Fruit fly (Drosophila melanogaster) whole organism, prepupa: ENCODE measurements around the gene CG32532.

Experiments used
- CG10631 ChIP-seq: fragments of 200-800 bp; sonication (Bioruptor generic); optimal IDR thresholded peaks from 2 replicates; lab custom pipeline; 2016; ENCODE audit warnings: missing biosample characterization, missing genetic modification characterization
- CG10669 ChIP-seq: fragments of 200-800 bp; sonication (Bioruptor generic); optimal IDR thresholded peaks from 3 replicates; lab custom pipeline; 2018; ENCODE audit warnings: missing biosample characterization, mild to moderate bottlenecking, missing genetic modification characterization, moderate library complexity
- CG11294 ChIP-seq: fragments of 200-800 bp; sonication (Bioruptor generic); IDR thresholded peaks from 2 replicates; pipeline ENCODE4 v1.3.6; 2022; ENCODE audit warnings: missing biosample characterization, missing genetic modification characterization
- CG15336 ChIP-seq: fragments of 200-800 bp; sonication (Bioruptor generic); IDR thresholded peaks from 2 replicates; pipeline ENCODE4 v1.3.6; 2022; ENCODE audit warnings: missing biosample characterization, missing genetic modification characterization
- CG1621 ChIP-seq: fragments of 200-800 bp; sonication (Bioruptor generic); optimal IDR thresholded peaks from 3 replicates; lab custom pipeline; 2018; ENCODE audit warnings: missing biosample characterization, mild to moderate bottlenecking, missing genetic modification characterization
- CG16779 ChIP-seq: fragments of 200-800 bp; sonication (Bioruptor generic); optimal IDR thresholded peaks from 3 replicates; lab custom pipeline; 2017; ENCODE audit warnings: missing biosample characterization, mild to moderate bottlenecking, missing genetic modification characterization
- CG34406 ChIP-seq: fragments of 200-800 bp; sonication (Bioruptor generic); optimal IDR thresholded peaks from 3 replicates; lab custom pipeline; 2016; ENCODE audit warnings: missing biosample characterization, missing genetic modification characterization
- CG3919 ChIP-seq: fragments of 200-800 bp; sonication (Bioruptor generic); optimal IDR thresholded peaks from 3 replicates; lab custom pipeline; 2016; ENCODE audit warnings: missing biosample characterization, missing genetic modification characterization
- CG4318 ChIP-seq: fragments of 200-800 bp; sonication (Bioruptor generic); optimal IDR thresholded peaks from 3 replicates; lab custom pipeline; 2017; ENCODE audit warnings: missing biosample characterization, mild to moderate bottlenecking, missing genetic modification characterization
- CG6163 ChIP-seq: fragments of 200-800 bp; sonication (Bioruptor generic); IDR thresholded peaks from 3 replicates; pipeline ENCODE4 v1.3.6; 2022; ENCODE audit warnings: missing biosample characterization, missing genetic modification characterization
- CG6276 ChIP-seq: fragments of 200-800 bp; sonication (Bioruptor generic); optimal IDR thresholded peaks from 2 replicates; lab custom pipeline; 2017; ENCODE audit warnings: missing biosample characterization, mild to moderate bottlenecking, missing genetic modification characterization
- CG6792 ChIP-seq: fragments of 200-800 bp; sonication (Bioruptor generic); optimal IDR thresholded peaks from 3 replicates; lab custom pipeline; 2016; ENCODE audit warnings: missing biosample characterization, missing genetic modification characterization
- CG6808 ChIP-seq: fragments of 200-800 bp; sonication (Bioruptor generic); optimal IDR thresholded peaks from 3 replicates; lab custom pipeline; 2017; ENCODE audit warnings: missing biosample characterization, missing genetic modification characterization, mild to moderate bottlenecking, moderate library complexity, missing genetic modification reagents
- CG7368 ChIP-seq: fragments of 200-800 bp; sonication (Bioruptor generic); optimal IDR thresholded peaks from 3 replicates; lab custom pipeline; 2016; ENCODE audit warnings: missing biosample characterization, missing genetic modification characterization
- CG8319 ChIP-seq: fragments of 200-800 bp; sonication (Bioruptor generic); optimal IDR thresholded peaks from 3 replicates; lab custom pipeline; 2016; ENCODE audit warnings: missing biosample characterization, missing genetic modification characterization
- CG8632 ChIP-seq: fragments of 200-800 bp; sonication (Bioruptor generic); optimal IDR thresholded peaks from 3 replicates; lab custom pipeline; 2016; ENCODE audit warnings: missing biosample characterization, missing genetic modification characterization
- CG9139 ChIP-seq: fragments of 200-800 bp; sonication (Bioruptor generic); optimal IDR thresholded peaks from 3 replicates; lab custom pipeline; 2017; ENCODE audit warnings: missing biosample characterization, mild to moderate bottlenecking, missing genetic modification characterization
- Eip75B ChIP-seq: fragments of 200-800 bp; sonication (Bioruptor generic); optimal IDR thresholded peaks from 3 replicates; lab custom pipeline; 2016; ENCODE audit warnings: missing biosample characterization, missing genetic modification characterization
- Eip78C ChIP-seq: fragments of 200-800 bp; sonication (Bioruptor generic); peaks from one replicate; lab custom pipeline; 2016; ENCODE audit warnings: missing biosample characterization, missing genetic modification characterization
- Ets21C ChIP-seq: fragments of 200-800 bp; sonication (Bioruptor generic); optimal IDR thresholded peaks from 3 replicates; lab custom pipeline; 2016; ENCODE audit warnings: missing biosample characterization, missing genetic modification characterization
- Ets96B ChIP-seq: fragments of 200-800 bp; optimal IDR thresholded peaks from 2 replicates; lab custom pipeline; 2019; ENCODE audit warnings: missing biosample characterization, mild to moderate bottlenecking, missing genetic modification characterization, moderate library complexity
- Hr39 ChIP-seq: fragments of 200-800 bp; sonication (Bioruptor generic); optimal IDR thresholded peaks from 2 replicates; lab custom pipeline; 2016; ENCODE audit warnings: missing biosample characterization, missing genetic modification characterization
- Hr4 ChIP-seq: fragments of 200-800 bp; sonication (Bioruptor generic); optimal IDR thresholded peaks from 3 replicates; lab custom pipeline; 2016; ENCODE audit warnings: missing biosample characterization, missing genetic modification characterization
- Met ChIP-seq: fragments of 200-800 bp; sonication (Bioruptor generic); optimal IDR thresholded peaks from 3 replicates; lab custom pipeline; 2016; ENCODE audit warnings: missing biosample characterization, missing genetic modification characterization
- OdsH ChIP-seq: fragments of 200-800 bp; sonication (Bioruptor generic); optimal IDR thresholded peaks from 3 replicates; lab custom pipeline; 2016; ENCODE audit warnings: missing biosample characterization, missing genetic modification characterization
- Sox102F ChIP-seq: fragments of 200-800 bp; sonication (Bioruptor generic); optimal IDR thresholded peaks from 2 replicates; lab custom pipeline; 2016; ENCODE audit warnings: missing biosample characterization, mild to moderate bottlenecking, missing genetic modification characterization
- Sox14 ChIP-seq: fragments of 200-800 bp; sonication (Bioruptor generic); optimal IDR thresholded peaks from 3 replicates; lab custom pipeline; 2016; ENCODE audit warnings: missing biosample characterization, missing genetic modification characterization
- acj6 ChIP-seq: fragments of 200-800 bp; sonication (Bioruptor generic); optimal IDR thresholded peaks from 3 replicates; lab custom pipeline; 2016; ENCODE audit warnings: missing biosample characterization, missing genetic modification characterization
- cyc ChIP-seq: fragments of 200-800 bp; sonication (Bioruptor generic); optimal IDR thresholded peaks from 3 replicates; lab custom pipeline; 2016; ENCODE audit warnings: missing biosample characterization, missing genetic modification characterization
- dac ChIP-seq: fragments of 200-800 bp; sonication (Bioruptor generic); optimal IDR thresholded peaks from 2 replicates; lab custom pipeline; 2017; ENCODE audit warnings: missing biosample characterization, mild to moderate bottlenecking, missing genetic modification characterization
- dsx ChIP-seq: fragments of 200-800 bp; optimal IDR thresholded peaks from 3 replicates; lab custom pipeline; 2019; ENCODE audit warnings: missing biosample characterization, mild to moderate bottlenecking, missing genetic modification characterization, moderate library complexity; ENCODE audit not compliant: poor library complexity, severe bottlenecking
- eg ChIP-seq: fragments of 200-800 bp; sonication (Bioruptor generic); IDR thresholded peaks from 3 replicates; pipeline ENCODE4 v1.3.6; 2022; ENCODE audit warnings: missing biosample characterization, missing genetic modification characterization
- fd85E ChIP-seq: fragments of 200-800 bp; sonication (Bioruptor generic); optimal IDR thresholded peaks from 3 replicates; lab custom pipeline; 2016; ENCODE audit warnings: missing biosample characterization, missing genetic modification characterization
- fkh ChIP-seq: fragments of 200-800 bp; sonication (Bioruptor generic); optimal IDR thresholded peaks from 3 replicates; lab custom pipeline; 2017; ENCODE audit warnings: missing biosample characterization, mild to moderate bottlenecking, missing genetic modification characterization, moderate library complexity
- lz ChIP-seq: fragments of 200-800 bp; sonication (Bioruptor generic); optimal IDR thresholded peaks from 3 replicates; lab custom pipeline; 2016; ENCODE audit warnings: missing biosample characterization, missing genetic modification characterization
- net ChIP-seq: fragments of 200-800 bp; sonication (Bioruptor generic); optimal IDR thresholded peaks from 3 replicates; lab custom pipeline; 2016; ENCODE audit warnings: missing biosample characterization, missing genetic modification characterization
- pdm3 ChIP-seq: fragments of 200-800 bp; sonication (Bioruptor generic); optimal IDR thresholded peaks from 3 replicates; lab custom pipeline; 2016; ENCODE audit warnings: missing biosample characterization, missing genetic modification characterization
- salr ChIP-seq, 2 experiments: fragments of 200-800 bp; sonication (Bioruptor generic); optimal IDR thresholded peaks; 3 replicates each; lab custom pipeline; 2016 to 2018; ENCODE audit warnings: missing biosample characterization in 2 of 2, missing genetic modification characterization in 2 of 2, mild to moderate bottlenecking in 1 of 2
- spab ChIP-seq: fragments of 200-800 bp; sonication (Bioruptor generic); optimal IDR thresholded peaks from 2 replicates; lab custom pipeline; 2017; ENCODE audit warnings: missing biosample characterization, mild to moderate bottlenecking, missing genetic modification characterization, missing genetic modification reagents
- ss ChIP-seq, 2 experiments: fragments of 200-800 bp; sonication (Bioruptor generic); optimal IDR thresholded peaks; 2 replicates in 1 of 2; 3 replicates in 1 of 2; lab custom pipeline; 2017 to 2018; ENCODE audit warnings: mild to moderate bottlenecking in 2 of 2, missing biosample characterization in 2 of 2, missing genetic modification characterization in 2 of 2, moderate library complexity in 1 of 2
- svp ChIP-seq: fragments of 200-800 bp; sonication (Bioruptor generic); peaks from one replicate; lab custom pipeline; 2016; ENCODE audit warnings: missing biosample characterization, missing genetic modification characterization
- topi ChIP-seq: fragments of 200-800 bp; sonication (Bioruptor generic); optimal IDR thresholded peaks from 3 replicates; lab custom pipeline; 2016; ENCODE audit warnings: missing biosample characterization, missing genetic modification characterization
- vri ChIP-seq: fragments of 200-800 bp; sonication (Bioruptor generic); optimal IDR thresholded peaks from 3 replicates; lab custom pipeline; 2016; ENCODE audit warnings: missing biosample characterization, mild to moderate bottlenecking, missing genetic modification characterization

Gene CG32532

DNA sequence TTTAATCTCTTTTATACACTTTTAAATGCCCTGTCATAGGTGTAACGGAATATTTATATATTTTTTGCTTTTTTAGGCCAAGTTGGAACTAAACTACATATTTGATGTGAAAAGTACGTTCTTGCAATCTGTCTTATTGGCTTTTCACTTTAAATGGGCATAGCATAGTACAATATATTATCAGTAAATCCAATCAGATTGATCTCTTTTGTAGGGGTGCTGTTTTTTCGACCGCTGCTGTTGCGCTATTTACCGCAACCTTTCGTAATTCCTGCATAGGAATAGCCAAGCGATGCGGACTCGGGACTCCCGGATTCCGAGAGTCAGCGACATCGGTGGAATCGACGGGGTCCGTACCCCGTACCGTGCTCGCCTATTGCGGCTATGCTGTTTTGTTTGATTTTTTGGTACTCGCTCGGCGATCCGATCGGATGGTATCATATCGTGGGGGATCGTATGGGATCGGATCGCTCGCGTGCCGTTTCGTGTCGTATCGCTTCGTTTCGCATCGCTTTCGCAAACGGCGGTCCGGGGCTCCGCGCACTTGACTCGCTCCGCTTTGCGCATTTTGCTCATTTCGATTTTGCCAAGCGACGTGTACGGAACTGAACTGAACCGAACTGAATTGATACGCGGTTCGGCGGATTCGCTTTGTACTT lies 49.4 kb downstream of the CG32532 start (continued):
- TF ChIP-seq Hr39 (GFP tag; lab: Kevin White, UChicago) (peak; percentile 4), CG15336 (GFP tag; lab: Robert Waterston, UW) (peak; percentile 35; the same call in 1 of the 2 replicates), CG4318 (GFP tag; lab: Kevin White, UChicago) (no peak), lz (GFP tag; lab: Kevin White, UChicago) (peak; percentile 18)

DNA sequence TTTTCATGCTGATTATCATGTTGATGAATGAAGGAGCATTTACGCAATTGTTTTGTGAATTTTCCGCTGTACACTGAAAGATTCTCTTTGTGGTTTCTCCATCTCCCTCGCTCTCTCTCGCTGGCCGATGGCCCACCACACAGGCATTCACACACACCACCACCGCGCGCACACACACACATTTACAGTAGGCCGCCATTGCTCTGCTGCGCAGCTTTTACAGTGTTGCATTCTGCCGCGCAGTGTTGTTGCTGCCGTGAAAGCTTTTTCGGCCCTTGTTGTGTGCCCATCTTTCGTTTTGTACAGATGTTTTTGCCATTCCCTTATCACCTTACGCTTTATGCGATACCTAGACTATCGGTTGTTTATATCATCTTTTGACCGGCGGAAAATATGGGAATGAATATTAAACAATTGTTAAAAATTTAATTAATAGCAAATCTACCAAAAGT lies 50.4 kb downstream of the CG32532 start:
- TF ChIP-seq Eip75B (GFP tag; lab: Kevin White, UChicago) = peak; percentile 10
- peak in 1 of 2 experiments; percentile 12 for TF ChIP-seq ss (GFP tag; optimal IDR thresholded peaks at IDR 0.05; lab: Kevin White, UChicago)
- no peak for TF ChIP-seq Ets21C (GFP tag; lab: Kevin White, UChicago)
- peak; percentile 31 for TF ChIP-seq CG7368 (GFP tag; lab: Kevin White, UChicago)
- no peak for TF ChIP-seq CG3919 (GFP tag; lab: Kevin White, UChicago)
- peak; percentile 53 for TF ChIP-seq dsx (GFP tag; lab: Kevin White, UChicago)
- peak; percentile 26 for TF ChIP-seq topi (GFP tag; lab: Kevin White, UChicago)
- TF ChIP-seq cyc (GFP tag; lab: Kevin White, UChicago) = peak; percentile 29
- TF ChIP-seq CG34406 (GFP tag; lab: Kevin White, UChicago) = no peak
- peak; percentile 61 for TF ChIP-seq svp
- no peak for TF ChIP-seq Met (GFP tag; lab: Kevin White, UChicago)
- no peak for TF ChIP-seq CG16779
- TF ChIP-seq fkh (GFP tag; lab: Kevin White, UChicago) = no peak
- peak; percentile 14 for TF ChIP-seq Sox102F
- peak; percentile 61 for TF ChIP-seq vri (GFP tag; lab: Kevin White, UChicago)
- peak; percentile 61 for TF ChIP-seq CG6163 (GFP tag; lab: Robert Waterston, UW)
- peak; percentile 6 for TF ChIP-seq Sox14
- TF ChIP-seq CG1621 (tag; lab: Kevin White, UChicago) = peak; percentile 32
- no peak for TF ChIP-seq CG8319
- TF ChIP-seq eg (GFP tag; lab: Robert Waterston, UW) = peak; percentile 28; the same call in 1 of the 3 replicates
- TF ChIP-seq Hr39 (GFP tag; lab: Kevin White, UChicago) = peak; percentile 14
- no peak for TF ChIP-seq CG6792

- TF ChIP-seq fd85E (GFP tag; lab: Kevin White, UChicago) = peak; percentile 19
- TF ChIP-seq salr (GFP tag; optimal IDR thresholded peaks at IDR 0.05; lab: Kevin White, UChicago) = peak in 1 of 2 experiments; percentile 59
- TF ChIP-seq Eip78C = peak; percentile 90
- TF ChIP-seq dac (GFP tag; lab: Kevin White, UChicago) = peak; percentile 66
- peak; percentile 61 for TF ChIP-seq CG6163 (GFP tag; lab: Robert Waterston, UW)
- peak; percentile 64 for TF ChIP-seq CG1621 (tag; lab: Kevin White, UChicago)
- TF ChIP-seq pdm3 (GFP tag; lab: Kevin White, UChicago) = peak; percentile 77
- TF ChIP-seq ss (GFP tag; optimal IDR thresholded peaks at IDR 0.05; lab: Kevin White, UChicago) = peak; percentile 9 to 48
- peak; percentile 58 for TF ChIP-seq net
- peak; percentile 64 for TF ChIP-seq acj6
- peak; percentile 56 for TF ChIP-seq Ets96B
- TF ChIP-seq CG6808 = peak; percentile 57
- TF ChIP-seq fkh (GFP tag; lab: Kevin White, UChicago) = peak; percentile 60
- TF ChIP-seq Met (GFP tag; lab: Kevin White, UChicago) = peak; percentile 73
- TF ChIP-seq CG10631 (GFP tag; lab: Kevin White, UChicago) = peak; percentile 69
- TF ChIP-seq CG9139 = no peak
- peak; percentile 63 for TF ChIP-seq OdsH
- peak; percentile 74 for TF ChIP-seq Hr4 (GFP tag; lab: Kevin White, UChicago)
- peak; percentile 56 for TF ChIP-seq CG8632 (GFP tag; lab: Kevin White, UChicago)
- no peak for TF ChIP-seq spab (GFP tag; lab: Kevin White, UChicago)
- peak; percentile 82 for TF ChIP-seq svp
- peak; percentile 47; the same call in 1 of the 2 replicates for TF ChIP-seq CG11294 (GFP tag; lab: Robert Waterston, UW)
- peak; percentile 69 for TF ChIP-seq topi (GFP tag; lab: Kevin White, UChicago)
- TF ChIP-seq Hr39 (GFP tag; lab: Kevin White, UChicago) = peak; percentile 68
- TF ChIP-seq CG10669 (GFP tag; lab: Kevin White, UChicago) = peak; percentile 59
- TF ChIP-seq CG6276 = peak; percentile 58
These were observed 51.4 kb downstream of the CG32532 start for dm6 chrX:19495611-19496583.
